Fruit fly (Drosophila melanogaster) Kc167 (cell line): ENCODE measurements around the gene Fam92.

Experiments
- Myc ChIP-seq: fragments of >200 bp; optimal IDR thresholded peaks from 2 replicates; lab custom pipeline; 2017; ENCODE audit warnings: missing external identifiers
- Sin3A ChIP-seq: fragments of >200 bp; optimal IDR thresholded peaks from 2 replicates; lab custom pipeline; 2018; ENCODE audit warnings: missing external identifiers
- h ChIP-seq: fragments of >200 bp; optimal IDR thresholded peaks from 3 replicates; lab custom pipeline; 2018; ENCODE audit warnings: missing external identifiers
- insv ChIP-seq: fragments of >200 bp; optimal IDR thresholded peaks from 3 replicates; lab custom pipeline; 2018; ENCODE audit warnings: missing external identifiers
- psq ChIP-seq: fragments of >200 bp; optimal IDR thresholded peaks from 2 replicates; lab custom pipeline; 2017; ENCODE audit warnings: missing external identifiers
- ttk ChIP-seq: sonication (Bioruptor generic); optimal IDR thresholded peaks from 2 replicates; lab custom pipeline; 2017; ENCODE audit warnings: missing external identifiers

The Fam92 gene

dm6 chr2L:12430792-12431191, 6.1 kb downstream of the Fam92 start, which contains the start of gene CG5435:
Gene CG5435 (minus strand): TSS chr2L:12430892.
- TF ChIP-seq ttk (lab: Kevin White, UChicago) (no peak), psq (lab: Kevin White, UChicago) (no peak), h (lab: Kevin White, UChicago) (no peak), Myc (lab: Kevin White, UChicago) (no peak), insv (no peak), Sin3A (lab: Kevin White, UChicago) (no peak)

dm6 chr2L:12433712-12434534, 9.2 kb downstream of the Fam92 start, which contains the start of gene eRF3:
Gene eRF3 (plus strand): TSS chr2L:12434452.
- TF ChIP-seq Myc (lab: Kevin White, UChicago) = no peak
- no peak for TF ChIP-seq ttk (lab: Kevin White, UChicago)
- TF ChIP-seq psq (lab: Kevin White, UChicago) = no peak
- no peak for TF ChIP-seq insv
- no peak for TF ChIP-seq Sin3A (lab: Kevin White, UChicago)
- no peak for TF ChIP-seq h (lab: Kevin White, UChicago)

DNA sequence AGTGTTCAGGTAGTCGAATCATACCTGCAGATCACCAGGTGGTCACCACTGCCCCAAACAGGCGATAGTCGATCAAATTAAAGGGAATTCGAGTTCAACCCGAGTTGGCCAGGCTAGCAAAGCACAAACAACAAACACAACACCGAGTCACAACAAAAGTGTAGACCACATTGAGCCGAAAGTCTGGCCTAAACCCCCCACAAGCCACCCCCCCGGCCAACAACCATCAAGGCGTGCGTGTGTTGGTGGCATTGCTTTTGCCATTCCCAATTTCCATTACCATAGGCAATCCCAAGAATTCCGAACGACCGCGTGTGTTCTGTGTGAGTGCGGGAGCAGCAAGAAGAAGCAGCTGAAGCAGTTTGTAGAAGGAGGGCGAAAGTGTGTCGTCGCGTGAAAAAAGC, 9.8 kb downstream of the Fam92 start, which contains the start of gene SC35:
Gene SC35 (minus strand): TSS at position 131 of the 404 bp plus-strand sequence.
- TF ChIP-seq Myc (lab: Kevin White, UChicago) = no peak
- TF ChIP-seq insv = no peak
- no peak for TF ChIP-seq h (lab: Kevin White, UChicago)
- TF ChIP-seq Sin3A (lab: Kevin White, UChicago) = no peak
- TF ChIP-seq ttk (lab: Kevin White, UChicago) = no peak
- no peak for TF ChIP-seq psq (lab: Kevin White, UChicago)

DNA sequence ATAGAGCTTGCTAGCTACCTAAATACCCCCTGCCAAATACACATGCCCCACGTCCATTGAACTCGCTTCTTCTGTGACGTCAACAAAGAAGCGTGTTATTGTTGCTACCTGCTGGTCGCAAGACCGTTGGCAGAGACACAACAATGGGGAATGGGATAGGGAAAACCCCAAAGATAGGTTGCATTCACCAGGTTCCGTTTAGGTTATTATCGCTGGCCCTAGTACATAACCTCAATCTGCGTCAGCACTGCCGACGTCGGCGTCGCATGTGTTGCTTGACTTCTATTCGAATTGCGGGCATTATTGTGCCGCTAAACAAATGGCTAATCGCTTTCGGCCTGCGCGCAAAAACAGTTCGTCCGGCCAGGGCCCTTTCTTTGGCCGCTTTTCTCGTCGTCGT, 10.7 kb downstream of the Fam92 start:
- TF ChIP-seq ttk (lab: Kevin White, UChicago) (no peak), h (lab: Kevin White, UChicago) (no peak), Sin3A (lab: Kevin White, UChicago) (no peak), psq (lab: Kevin White, UChicago) (no peak), Myc (lab: Kevin White, UChicago) (no peak), insv (no peak)

- TF ChIP-seq psq (lab: Kevin White, UChicago) (no peak), ttk (lab: Kevin White, UChicago) (no peak), insv (no peak), h (lab: Kevin White, UChicago) (no peak), Myc (lab: Kevin White, UChicago) (no peak), Sin3A (lab: Kevin White, UChicago) (no peak)
Measured at dm6 chr2L:12435976-12436771, 11.5 kb downstream of the Fam92 start.

- TF ChIP-seq ttk (lab: Kevin White, UChicago) = no peak
- no peak for TF ChIP-seq insv
- no peak for TF ChIP-seq h (lab: Kevin White, UChicago)
- no peak for TF ChIP-seq psq (lab: Kevin White, UChicago)
- TF ChIP-seq Myc (lab: Kevin White, UChicago) = no peak
- TF ChIP-seq Sin3A (lab: Kevin White, UChicago) = no peak
Measured at dm6 chr2L:12445743-12446142, 21.0 kb downstream of the Fam92 start, which contains the start of gene Oatp33Ea. Gene Oatp33Ea (minus strand): TSS chr2L:12445924.

DNA sequence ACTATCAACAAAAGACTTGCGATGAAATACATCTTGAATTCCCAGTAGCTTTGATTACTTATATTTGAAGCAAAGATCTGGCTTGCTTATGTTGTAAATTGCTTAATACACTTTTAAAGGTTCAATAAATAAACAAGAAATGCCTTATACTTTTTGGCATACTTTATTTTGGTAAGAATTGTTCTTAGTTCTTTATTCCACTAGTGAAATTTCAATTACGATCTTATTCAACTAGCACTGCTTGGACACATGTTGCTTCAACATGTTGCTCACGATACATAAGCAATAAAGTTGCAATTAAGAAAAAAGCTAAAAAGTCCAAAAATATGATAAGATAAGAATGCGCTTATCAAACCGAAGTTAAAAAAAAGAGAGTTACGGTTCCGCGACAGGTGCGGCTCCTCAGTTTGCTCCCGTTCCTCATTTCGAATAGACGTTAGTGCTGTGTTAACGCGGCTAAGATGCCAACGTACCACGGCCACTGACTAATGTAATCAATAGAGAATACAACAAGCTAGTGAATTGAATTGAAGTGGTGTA, 23.4 kb downstream of the Fam92 start, which contains the start of the genes CG5421 and Oatp33Eb:
Gene CG5421 (minus strand): TSS at position 51 of the 540 bp plus-strand sequence.
Gene Oatp33Eb (plus strand): TSS at position 403 of the 540 bp plus-strand sequence.
- TF ChIP-seq Myc (lab: Kevin White, UChicago) (no peak), psq (lab: Kevin White, UChicago) (no peak)

dm6 chr2L:12453192-12453800, 28.6 kb downstream of the Fam92 start, which contains the start of gene CG5418:
Gene CG5418 (minus strand): TSS chr2L:12453242.
- TF ChIP-seq ttk (lab: Kevin White, UChicago) = no peak

- no peak for TF ChIP-seq h (lab: Kevin White, UChicago)
Measured at dm6 chr2L:12455049-12455448, 30.3 kb downstream of the Fam92 start.

DNA sequence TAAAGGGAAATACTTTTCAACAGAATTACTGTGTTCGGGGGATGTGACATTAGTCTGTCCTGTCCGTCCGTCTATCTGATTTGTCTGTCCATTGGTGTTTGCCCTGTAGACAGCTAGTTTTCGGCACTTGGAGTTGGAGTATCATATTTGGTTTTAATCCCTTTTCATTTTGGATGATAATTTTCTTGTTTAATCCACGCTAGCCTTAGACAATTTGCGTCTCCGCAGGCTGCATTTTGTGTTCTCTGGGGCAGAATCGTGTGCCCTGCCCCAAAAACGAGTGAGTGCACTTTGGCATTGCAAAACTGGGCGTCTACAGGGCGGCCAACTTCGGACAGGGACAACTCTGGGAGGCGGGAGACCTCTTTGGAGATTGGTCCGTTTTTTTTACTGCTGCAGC, 31.0 kb downstream of the Fam92 start:
- TF ChIP-seq Sin3A (lab: Kevin White, UChicago) (no peak), insv (no peak), h (lab: Kevin White, UChicago) (no peak), ttk (lab: Kevin White, UChicago) (no peak), Myc (lab: Kevin White, UChicago) (no peak)

- TF ChIP-seq Sin3A (lab: Kevin White, UChicago) (no peak), ttk (lab: Kevin White, UChicago) (no peak), Myc (lab: Kevin White, UChicago) (no peak), insv (no peak), h (lab: Kevin White, UChicago) (no peak)
Measured at dm6 chr2L:12457201-12457600, 32.5 kb downstream of the Fam92 start.
